Worm (Caenorhabditis elegans) whole organism, midembryonic: ENCODE data around the gene F45H10.5.

Experiments used
- T22C8.4 ChIP-seq: fragments of 200-800 bp; sonication (Bioruptor generic); IDR thresholded peaks from 2 replicates; pipeline ENCODE4 v1.3.6; 2022; ENCODE audit warnings: missing genetic modification characterization, missing compliant biosample characterization
- cog-1 ChIP-seq: sonication (generic microtip); optimal IDR thresholded peaks from 2 replicates; lab custom pipeline; 2016; ENCODE audit warnings: missing genetic modification characterization, missing compliant biosample characterization
- klf-2 ChIP-seq: fragments of 200-800 bp; sonication (Bioruptor generic); conservative IDR thresholded peaks from 2 replicates; pipeline ENCODE4 v1.3.6; 2022; ENCODE audit warnings: missing genetic modification reagents, missing genetic modification characterization, missing compliant biosample characterization
- med-1 ChIP-seq: sonication (generic microtip); optimal IDR thresholded peaks from 2 replicates; lab custom pipeline; 2017; ENCODE audit warnings: missing genetic modification characterization, mild to moderate bottlenecking, missing compliant biosample characterization, antibody characterized with exemption, missing genetic modification reagents; ENCODE audit not compliant: insufficient read depth
- ref-1 ChIP-seq: fragments of 200-800 bp; sonication (Bioruptor generic); conservative IDR thresholded peaks from 2 replicates; pipeline ENCODE4 v1.3.6; 2022; ENCODE audit warnings: missing genetic modification reagents, missing genetic modification characterization, missing compliant biosample characterization
- ztf-23 ChIP-seq: fragments of 200-800 bp; sonication (Bioruptor generic); IDR thresholded peaks from 2 replicates; pipeline ENCODE4 v1.3.6; 2022; ENCODE audit warnings: missing genetic modification reagents, missing genetic modification characterization, missing compliant biosample characterization

ce11 chrII:13467838-13468389, 33.8 kb upstream of the F45H10.5 start:
- TF ChIP-seq med-1 (GFP tag; lab: Kevin White, UChicago) = no peak
- no peak for TF ChIP-seq T22C8.4
- no peak for TF ChIP-seq ref-1 (GFP tag; lab: Robert Waterston, UW)
- no peak for TF ChIP-seq ztf-23 (GFP tag; lab: Robert Waterston, UW)
- no peak for TF ChIP-seq cog-1 (tag; lab: Kevin White, UChicago)
- no peak for TF ChIP-seq klf-2 (GFP tag; lab: Robert Waterston, UW)
